Worm (Caenorhabditis elegans) whole organism, early embryonic: ENCODE measurements around the gene R11D1.2.

Experiments
- B0310.2 ChIP-seq: sonication (generic microtip); optimal IDR thresholded peaks from 2 replicates; lab custom pipeline; 2016; ENCODE audit warnings: mild to moderate bottlenecking, missing genetic modification characterization, missing compliant biosample characterization
- F13C5.2 ChIP-seq: sonication (generic microtip); optimal IDR thresholded peaks from 2 replicates; lab custom pipeline; 2017; ENCODE audit warnings: mild to moderate bottlenecking, missing genetic modification characterization, inconsistent platforms, missing compliant biosample characterization
- aly-1 ChIP-seq: sonication (generic microtip); optimal IDR thresholded peaks from 2 replicates; lab custom pipeline; 2016; ENCODE audit warnings: missing genetic modification characterization, missing compliant biosample characterization
- ama-1 ChIP-seq: fragments of 150-350 bp; optimal IDR thresholded peaks from 2 replicates; lab custom pipeline; 2014
- ceh-13 ChIP-seq: fragments of 200-800 bp; sonication (Bioruptor generic); optimal IDR thresholded peaks from 2 replicates; lab custom pipeline; 2018; ENCODE audit warnings: mild to moderate bottlenecking, missing genetic modification characterization, missing compliant biosample characterization
- ceh-36 ChIP-seq: sonication (generic microtip); optimal IDR thresholded peaks from 2 replicates; lab custom pipeline; 2016; ENCODE audit warnings: missing genetic modification characterization, inconsistent platforms, missing compliant biosample characterization
- ets-7 ChIP-seq: sonication (generic microtip); optimal IDR thresholded peaks from 2 replicates; lab custom pipeline; 2016; ENCODE audit warnings: missing genotype, missing genetic modification characterization, missing compliant biosample characterization
- flt-1 ChIP-seq: fragments of 200-800 bp; sonication (Bioruptor generic); IDR thresholded peaks from 2 replicates; pipeline ENCODE4 v1.3.6; 2022; ENCODE audit warnings: missing genetic modification characterization, missing compliant biosample characterization
- hmbx-1 ChIP-seq: sonication (generic microtip); optimal IDR thresholded peaks from 2 replicates; lab custom pipeline; 2016; ENCODE audit warnings: mild to moderate bottlenecking, missing genetic modification characterization, missing compliant biosample characterization
- hmg-4 ChIP-seq: fragments of 200-800 bp; sonication (Bioruptor generic); optimal IDR thresholded peaks from 2 replicates; lab custom pipeline; 2018; ENCODE audit warnings: mild to moderate bottlenecking, missing genetic modification characterization, missing compliant biosample characterization
- hnd-1 ChIP-seq: sonication (generic microtip); optimal IDR thresholded peaks from 2 replicates; lab custom pipeline; 2016; ENCODE audit warnings: missing genetic modification characterization, missing compliant biosample characterization
- pes-1 ChIP-seq: fragments of 200-800 bp; sonication (Bioruptor generic); IDR thresholded peaks from 2 replicates; pipeline ENCODE4 v1.3.6; 2022; ENCODE audit warnings: missing genetic modification reagents, missing genetic modification characterization, missing compliant biosample characterization
- scrt-1 ChIP-seq: fragments of 200-800 bp; sonication (Bioruptor generic); IDR thresholded peaks from 2 replicates; pipeline ENCODE4 v1.3.6; 2022; ENCODE audit warnings: missing genetic modification characterization, missing compliant biosample characterization
- sea-1 ChIP-seq: fragments of 200-800 bp; sonication (Bioruptor generic); conservative IDR thresholded peaks from 2 replicates; pipeline ENCODE4 v1.3.6; 2022; ENCODE audit warnings: missing genetic modification characterization, missing compliant biosample characterization
- tbx-11 ChIP-seq: fragments of 200-800 bp; sonication (Bioruptor generic); IDR thresholded peaks from 2 replicates; pipeline ENCODE4 v1.3.6; 2022; ENCODE audit warnings: missing genetic modification characterization, missing compliant biosample characterization
- tbx-37 ChIP-seq: fragments of 200-800 bp; sonication (Bioruptor generic); conservative IDR thresholded peaks from 2 replicates; pipeline ENCODE4 v1.3.6; 2022; ENCODE audit warnings: missing genetic modification reagents, missing genetic modification characterization, missing compliant biosample characterization
- tra-4 ChIP-seq: sonication (generic microtip); optimal IDR thresholded peaks from 2 replicates; lab custom pipeline; 2017; ENCODE audit warnings: missing genetic modification characterization, missing compliant biosample characterization

The R11D1.2 gene

ce11 chrV:12732734-12733133 lies 24.3 kb downstream of the R11D1.2 start:
- TF ChIP-seq tra-4 (tag; lab: Kevin White, UChicago) = no peak
- TF ChIP-seq tbx-11 (GFP tag; lab: Robert Waterston, UW) = no peak
- no peak for TF ChIP-seq pes-1

ce11 chrV:12733465-12734248 lies 25.3 kb downstream of the R11D1.2 start, which contains the start of the genes dhs-21 and xbx-9:
Gene dhs-21 (minus strand): TSS chrV:12733645.
Gene xbx-9 (plus strand): TSS chrV:12734198.
- TF ChIP-seq ceh-13 (no peak), hnd-1 (tag; lab: Kevin White, UChicago) (no peak), pes-1 (no peak), tbx-11 (GFP tag; lab: Robert Waterston, UW) (no peak)

- TF ChIP-seq ama-1 (lab: Kevin White, UChicago) (no peak), ceh-13 (no peak), tbx-37 (GFP tag; lab: Robert Waterston, UW) (no peak), F13C5.2 (tag; lab: Kevin White, UChicago) (no peak), tbx-11 (GFP tag; lab: Robert Waterston, UW) (no peak), tra-4 (tag; lab: Kevin White, UChicago) (no peak), hnd-1 (tag; lab: Kevin White, UChicago) (no peak), hmg-4 (GFP tag; lab: Kevin White, UChicago) (no peak), pes-1 (no peak), B0310.2 (tag; lab: Kevin White, UChicago) (no peak), ceh-36 (tag; lab: Kevin White, UChicago) (no peak), flt-1 (GFP tag; lab: Robert Waterston, UW) (no peak), scrt-1 (GFP tag; lab: Robert Waterston, UW) (no peak), sea-1 (GFP tag; lab: Robert Waterston, UW) (no peak), hmbx-1 (no peak), ets-7 (tag; lab: Kevin White, UChicago) (no peak), aly-1 (tag; lab: Kevin White, UChicago) (no peak)
Measured at ce11 chrV:12736166-12736753, 27.9 kb downstream of the R11D1.2 start, which contains the start of gene cky-1. Gene cky-1 (plus strand): TSS chrV:12736703.

- TF ChIP-seq tra-4 (tag; lab: Kevin White, UChicago) = no peak
- TF ChIP-seq pes-1 = no peak
- TF ChIP-seq ceh-13 = no peak
- TF ChIP-seq flt-1 (GFP tag; lab: Robert Waterston, UW) = no peak
- TF ChIP-seq aly-1 (tag; lab: Kevin White, UChicago) = no peak
- TF ChIP-seq hmbx-1 = no peak
Measured at ce11 chrV:12741684-12742083, 33.3 kb downstream of the R11D1.2 start, which contains the start of gene hrg-7. Gene hrg-7 (plus strand): TSS chrV:12742041.

- TF ChIP-seq hmbx-1 (no peak), tbx-11 (GFP tag; lab: Robert Waterston, UW) (no peak), sea-1 (GFP tag; lab: Robert Waterston, UW) (no peak), ceh-36 (tag; lab: Kevin White, UChicago) (no peak), B0310.2 (tag; lab: Kevin White, UChicago) (no peak), pes-1 (no peak), tra-4 (tag; lab: Kevin White, UChicago) (no peak), scrt-1 (GFP tag; lab: Robert Waterston, UW) (no peak), hnd-1 (tag; lab: Kevin White, UChicago) (no peak), flt-1 (GFP tag; lab: Robert Waterston, UW) (no peak), ama-1 (lab: Kevin White, UChicago) (no peak), tbx-37 (GFP tag; lab: Robert Waterston, UW) (no peak), F13C5.2 (tag; lab: Kevin White, UChicago) (no peak), hmg-4 (GFP tag; lab: Kevin White, UChicago) (no peak), ceh-13 (no peak), ets-7 (tag; lab: Kevin White, UChicago) (no peak), aly-1 (tag; lab: Kevin White, UChicago) (no peak)
Measured at ce11 chrV:12743778-12744502, 35.5 kb downstream of the R11D1.2 start.

ce11 chrV:12744979-12745378 lies 36.6 kb downstream of the R11D1.2 start, which contains the start of gene C15C8.7:
Gene C15C8.7 (minus strand): TSS chrV:12745050.
- TF ChIP-seq ama-1 (lab: Kevin White, UChicago) (no peak), F13C5.2 (tag; lab: Kevin White, UChicago) (no peak), hmg-4 (GFP tag; lab: Kevin White, UChicago) (no peak), hmbx-1 (no peak), sea-1 (GFP tag; lab: Robert Waterston, UW) (no peak), ceh-36 (tag; lab: Kevin White, UChicago) (no peak), flt-1 (GFP tag; lab: Robert Waterston, UW) (no peak), hnd-1 (tag; lab: Kevin White, UChicago) (no peak), ets-7 (tag; lab: Kevin White, UChicago) (no peak), tbx-11 (GFP tag; lab: Robert Waterston, UW) (no peak), tbx-37 (GFP tag; lab: Robert Waterston, UW) (no peak), aly-1 (tag; lab: Kevin White, UChicago) (no peak), B0310.2 (tag; lab: Kevin White, UChicago) (no peak), ceh-13 (no peak), pes-1 (no peak), scrt-1 (GFP tag; lab: Robert Waterston, UW) (no peak), tra-4 (tag; lab: Kevin White, UChicago) (no peak)
